Worm (Caenorhabditis elegans): ENCODE results near the gene srh-3.
"Not testable (repeated sequence)": the region's sequence is repeated elsewhere in the genome, so short reads cannot be mapped to it uniquely, and the experiment has no call there.

srh-3 gene

DNA sequence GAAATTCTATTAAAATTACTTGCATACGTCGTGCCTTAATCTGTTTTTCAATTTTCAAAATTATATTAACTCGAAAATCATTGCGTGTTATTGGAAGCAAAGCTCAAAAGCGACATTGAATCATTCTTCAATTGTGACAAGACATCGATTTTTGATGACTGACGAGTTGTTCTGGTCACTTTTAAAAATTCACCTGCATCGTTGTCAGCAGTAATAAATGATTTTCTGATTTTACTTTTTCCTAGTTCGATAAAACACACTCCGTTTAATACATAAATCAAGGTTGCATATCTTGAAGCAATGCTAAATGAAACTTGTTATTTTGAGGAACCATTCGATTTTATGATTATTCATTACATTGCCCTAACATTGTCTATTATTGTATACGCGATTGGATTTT, at the start of gene srh-3:
TSS of gene srh-3 (plus strand) at position 301 of the 400 bp plus-strand sequence.
- TF ChIP-seq unc-62 (GFP tag; optimal IDR thresholded peaks at IDR 0.05) = no peak

DNA sequence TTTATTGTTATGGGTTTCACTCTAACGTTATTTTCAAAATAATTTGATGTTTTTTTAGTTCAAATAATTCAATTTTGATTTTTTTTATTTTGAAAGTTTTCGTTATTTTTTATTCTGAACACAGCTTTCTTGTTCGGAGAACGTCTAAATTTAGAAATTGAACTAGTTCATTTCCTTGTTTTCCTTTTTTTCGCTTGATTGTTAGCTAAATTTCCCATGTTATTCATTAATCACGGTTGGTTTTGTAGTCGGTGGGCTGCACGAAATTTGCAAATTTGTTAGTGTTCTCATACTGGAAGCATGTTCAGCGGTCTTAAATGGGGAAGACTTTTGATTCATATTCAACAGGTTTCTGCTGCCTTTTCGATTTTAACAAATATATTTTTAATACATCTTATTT, 46.5 kb upstream of the srh-3 start, which contains the start of gene str-222:
TSS of gene str-222 (plus strand) at position 301 of the 400 bp plus-strand sequence.
- TF ChIP-seq unc-62 (GFP tag; optimal IDR thresholded peaks at IDR 0.05) = no peak

DNA sequence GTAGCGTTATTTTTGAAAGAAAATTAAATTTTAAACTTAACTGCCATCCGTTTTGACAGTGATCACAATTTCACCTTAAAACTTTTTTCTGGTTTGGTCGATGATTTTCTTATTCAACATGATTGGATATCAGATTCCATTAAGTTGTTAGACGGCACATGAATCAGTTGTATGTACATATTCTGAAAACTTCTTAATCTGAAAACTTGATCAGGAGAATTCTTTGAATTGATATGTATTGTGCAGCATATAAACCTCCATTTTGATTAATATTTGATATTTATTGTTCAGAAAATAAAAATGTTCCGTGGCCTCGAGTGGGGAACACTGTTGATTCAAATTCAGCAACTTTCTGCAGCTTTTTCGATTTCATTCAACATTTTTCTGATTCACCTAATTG, 42.4 kb upstream of the srh-3 start, which contains the start of gene str-221:
TSS of gene str-221 (plus strand) at position 301 of the 400 bp plus-strand sequence.
- no peak for TF ChIP-seq unc-62 (GFP tag; optimal IDR thresholded peaks at IDR 0.05)

DNA sequence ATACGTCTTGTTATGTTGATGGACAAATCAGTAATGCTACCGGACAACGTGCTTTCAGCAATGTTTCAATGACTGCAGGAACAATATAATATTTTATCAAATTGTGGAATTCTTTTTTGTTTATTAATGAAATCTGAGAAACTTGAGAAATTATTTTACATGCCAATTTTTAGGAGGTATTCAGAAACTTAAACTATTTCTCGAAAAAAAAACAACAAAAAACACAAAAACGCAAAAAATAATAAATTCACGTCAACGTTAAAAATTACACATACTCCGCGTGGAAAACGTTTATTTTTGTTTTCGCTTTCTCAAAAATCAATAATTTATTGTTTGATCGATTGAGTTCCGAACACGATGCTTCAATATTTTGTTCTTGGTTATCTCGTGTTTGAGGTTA, 40.2 kb upstream of the srh-3 start, which contains the start of gene Y46H3D.1:
TSS of gene Y46H3D.1 (plus strand) at position 301 of the 400 bp plus-strand sequence.
- TF ChIP-seq unc-62 (GFP tag; optimal IDR thresholded peaks at IDR 0.05) = no peak

DNA sequence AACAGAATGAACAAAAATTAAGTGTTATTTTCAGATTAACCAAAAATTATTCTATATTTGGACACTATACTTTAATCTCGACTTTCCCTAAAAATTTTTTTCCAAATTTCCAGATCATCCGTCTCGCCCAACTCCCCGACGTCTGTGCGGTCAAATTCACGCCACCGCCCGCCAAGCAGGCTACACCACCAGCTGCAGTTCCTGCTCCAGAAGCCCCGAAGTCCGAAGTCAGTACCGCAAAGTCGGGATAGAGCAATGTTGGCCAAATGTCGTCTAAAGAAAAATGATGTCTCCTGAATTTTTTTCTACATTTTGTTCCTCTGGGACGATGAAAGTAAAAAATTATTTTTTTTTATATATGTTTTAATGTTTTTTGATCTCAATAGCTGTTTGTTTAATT, 39.6 kb upstream of the srh-3 start:
- no peak for TF ChIP-seq unc-62 (GFP tag; optimal IDR thresholded peaks at IDR 0.05)

DNA sequence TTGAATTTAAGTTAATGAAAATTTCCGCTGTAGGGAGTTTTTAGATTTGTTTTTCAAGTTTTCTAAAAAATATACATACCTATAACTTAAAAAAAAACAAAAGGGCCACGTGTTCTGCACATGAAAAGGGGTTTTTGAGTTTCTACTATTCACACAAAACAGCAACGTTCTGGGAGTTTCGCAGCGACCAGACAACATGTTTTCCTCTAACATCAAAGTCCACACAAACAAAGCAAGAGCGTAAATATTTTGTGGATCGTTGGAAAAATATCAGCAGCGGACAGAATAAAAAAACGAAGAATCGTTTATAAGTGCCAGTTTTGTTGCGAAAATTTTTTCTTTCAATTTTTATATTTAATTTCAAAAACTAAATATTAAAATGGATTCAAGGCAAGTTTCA, 38.5 kb upstream of the srh-3 start, which contains the start of gene alh-2:
TSS of gene alh-2 (plus strand) at position 284 of the 400 bp plus-strand sequence.
- no peak for TF ChIP-seq unc-62 (GFP tag; optimal IDR thresholded peaks at IDR 0.05)

DNA sequence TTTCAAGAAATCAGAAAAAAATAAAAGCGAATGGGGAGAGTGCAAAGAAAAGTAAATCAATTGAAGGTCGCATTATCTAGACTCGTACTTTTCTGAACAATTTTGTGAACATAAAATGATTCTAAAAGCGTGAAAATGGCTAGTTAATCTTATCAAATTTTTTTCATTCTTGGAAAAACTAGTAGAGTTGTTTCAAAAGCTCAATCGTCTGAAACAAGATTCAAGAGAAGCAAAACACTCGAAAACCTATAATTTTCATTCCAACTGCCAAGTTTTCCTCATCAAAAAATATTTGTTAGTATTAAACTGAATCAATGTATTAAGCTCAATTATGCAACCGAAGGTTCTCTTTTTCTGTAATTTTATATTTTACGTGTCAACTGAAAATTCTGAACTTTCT, 34.4 kb upstream of the srh-3 start, which contains the start of gene irld-45:
TSS of gene irld-45 (plus strand) at position 301 of the 400 bp plus-strand sequence.
- no peak for TF ChIP-seq unc-62 (GFP tag; optimal IDR thresholded peaks at IDR 0.05)

DNA sequence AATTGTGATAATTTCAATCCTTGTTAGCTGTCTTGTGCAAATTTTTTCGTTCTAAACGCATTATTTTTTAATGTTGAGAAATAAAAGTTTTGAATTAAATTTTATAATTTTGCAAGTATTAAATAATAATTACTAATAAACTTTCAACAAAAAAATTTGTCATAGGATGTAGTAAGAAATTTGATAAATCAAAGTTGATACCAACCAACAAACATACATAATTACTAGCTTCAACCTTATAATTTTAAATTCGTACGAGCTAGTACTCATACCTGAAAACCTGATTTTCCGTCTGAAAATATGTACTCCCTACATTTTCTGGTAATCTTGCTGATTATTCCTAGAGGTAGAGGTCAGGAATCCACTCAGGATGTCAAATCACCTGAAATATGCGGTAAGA, 31.3 kb upstream of the srh-3 start, which contains the start of gene irld-44:
TSS of gene irld-44 (plus strand) at position 301 of the 400 bp plus-strand sequence.
- no peak for TF ChIP-seq unc-62 (GFP tag; optimal IDR thresholded peaks at IDR 0.05)

DNA sequence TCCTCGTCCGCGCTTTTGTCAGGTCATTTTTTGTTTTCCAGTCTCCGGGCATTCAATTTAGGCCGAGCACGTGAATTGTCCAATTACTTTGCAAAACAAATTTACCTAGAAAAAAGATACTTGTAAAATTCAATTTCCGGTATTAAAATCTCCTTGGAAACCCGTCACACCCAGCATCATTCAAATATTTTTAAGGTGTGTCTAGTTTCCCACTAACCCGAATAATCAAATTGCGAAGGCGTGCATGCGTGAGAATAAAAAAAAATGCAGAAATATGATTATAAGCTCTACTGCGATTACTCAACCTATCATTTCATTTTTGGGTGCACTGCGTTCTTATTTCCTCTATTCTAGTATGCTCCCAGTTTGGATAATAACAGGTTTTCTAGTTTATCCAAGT, 27.5 kb upstream of the srh-3 start, which contains the start of gene irld-11:
TSS of gene irld-11 (plus strand) at position 301 of the 400 bp plus-strand sequence.
- no peak for TF ChIP-seq unc-62 (GFP tag; optimal IDR thresholded peaks at IDR 0.05)

DNA sequence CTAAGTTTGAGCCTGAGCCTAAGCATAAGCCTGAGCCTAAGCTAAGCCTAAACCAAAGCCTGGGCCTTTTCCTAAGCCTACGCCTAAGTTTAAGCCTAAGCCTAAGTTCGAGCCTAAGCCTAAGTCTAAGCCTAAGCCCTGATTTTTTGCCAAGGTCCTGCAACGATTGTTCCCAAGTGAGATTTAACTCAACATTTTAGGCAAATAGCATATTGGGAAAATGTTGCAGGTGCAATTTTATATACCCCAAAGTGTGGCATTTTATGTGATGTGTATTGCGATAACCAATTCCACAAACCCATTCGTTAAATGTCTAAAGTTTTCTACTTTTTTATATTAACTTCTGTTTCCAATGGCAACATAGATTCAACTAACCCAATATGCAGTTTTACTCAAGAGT, 20.1 kb upstream of the srh-3 start, which contains the start of gene irld-40:
TSS of gene irld-40 (plus strand) at position 301 of the 400 bp plus-strand sequence.
- TF ChIP-seq unc-62 (GFP tag; optimal IDR thresholded peaks at IDR 0.05) = no peak

DNA sequence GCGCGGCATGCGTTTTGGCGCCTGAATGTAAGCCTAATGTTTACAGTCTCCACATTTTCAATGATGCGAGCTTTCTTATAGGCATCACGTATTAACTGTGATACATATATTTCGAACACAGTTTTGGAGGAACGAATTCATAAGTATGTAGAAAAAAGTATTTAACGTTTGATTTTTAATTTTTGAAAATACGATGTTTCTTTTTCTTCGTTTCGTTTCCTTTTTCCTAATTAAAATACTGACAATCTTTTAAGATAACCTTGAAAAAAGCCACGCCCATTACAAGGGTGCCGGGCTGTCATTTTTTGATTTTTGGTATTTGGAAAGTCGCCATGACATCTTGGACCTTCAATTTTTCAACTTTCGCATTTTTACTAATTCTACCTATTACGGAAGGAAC, 17.5 kb upstream of the srh-3 start, which contains the start of gene K04F1.9:
TSS of gene K04F1.9 (plus strand) at position 301 of the 400 bp plus-strand sequence.
- TF ChIP-seq unc-62 (GFP tag; optimal IDR thresholded peaks at IDR 0.05) = no peak

DNA sequence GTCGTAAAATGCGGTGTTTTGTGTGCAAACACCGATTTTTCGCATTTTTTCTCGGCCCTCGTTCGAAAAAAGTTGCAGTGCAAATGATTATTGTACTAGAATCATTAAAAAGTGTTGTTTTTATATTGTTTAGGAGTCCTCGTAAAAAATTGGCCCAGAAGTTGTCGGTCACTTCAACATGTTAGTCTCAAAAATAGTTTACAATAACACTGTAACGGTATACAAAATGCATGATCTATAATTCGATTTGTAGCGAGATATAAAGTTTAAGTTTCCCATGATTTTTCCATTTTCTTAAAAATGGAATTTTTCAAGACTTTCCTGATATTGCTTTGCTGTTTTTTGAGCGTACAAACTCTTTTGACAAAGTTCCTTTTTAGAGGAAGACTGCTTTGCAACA, 15.5 kb upstream of the srh-3 start, which contains the start of gene K04F1.8:
TSS of gene K04F1.8 (plus strand) at position 301 of the 400 bp plus-strand sequence.
- TF ChIP-seq unc-62 (GFP tag; optimal IDR thresholded peaks at IDR 0.05) = no peak

DNA sequence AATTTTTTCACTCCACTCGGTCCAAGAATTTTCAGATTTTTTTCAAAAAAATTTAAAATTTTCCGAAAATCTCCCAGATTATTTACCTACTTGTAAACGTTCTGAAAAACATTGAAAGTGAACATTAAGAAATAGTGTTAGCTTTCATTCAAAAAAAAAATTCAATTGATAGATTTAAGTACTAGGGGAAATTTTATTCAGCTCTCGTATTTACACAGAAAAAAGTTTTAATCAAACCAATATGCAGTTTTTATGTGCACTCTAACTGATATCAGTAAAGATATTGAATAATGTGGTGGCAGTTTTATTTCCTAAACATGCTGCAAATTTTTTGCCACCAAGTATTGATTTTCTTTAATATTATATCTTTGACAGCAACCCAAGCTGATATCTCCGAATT, 14.2 kb upstream of the srh-3 start, which contains the start of gene irld-42:
TSS of gene irld-42 (plus strand) at position 301 of the 400 bp plus-strand sequence.
- TF ChIP-seq unc-62 (GFP tag; optimal IDR thresholded peaks at IDR 0.05) = no peak

DNA sequence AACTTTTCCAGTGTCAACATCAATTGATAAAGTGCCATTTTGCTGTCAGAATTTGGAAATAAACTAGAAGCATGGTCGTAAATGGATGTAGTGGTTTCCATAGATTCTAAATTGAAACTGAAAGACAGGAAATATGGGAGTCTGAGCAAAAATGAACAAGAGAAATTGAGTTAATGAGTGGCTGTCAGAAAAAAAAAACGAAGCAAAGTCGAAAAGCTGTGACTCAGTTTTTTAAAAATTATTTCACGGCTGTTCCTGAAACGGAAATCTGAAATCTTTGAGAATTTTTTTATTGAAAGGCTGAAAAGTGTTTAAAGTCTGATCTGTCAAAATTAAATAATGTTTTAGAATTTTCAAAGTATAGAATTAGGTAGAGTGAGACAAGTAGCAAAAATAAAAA, 4.2 kb upstream of the srh-3 start, which contains the start of gene srw-98:
TSS of gene srw-98 (minus strand) at position 101 of the 400 bp plus-strand sequence.
- no peak for TF ChIP-seq unc-62 (GFP tag; optimal IDR thresholded peaks at IDR 0.05)

DNA sequence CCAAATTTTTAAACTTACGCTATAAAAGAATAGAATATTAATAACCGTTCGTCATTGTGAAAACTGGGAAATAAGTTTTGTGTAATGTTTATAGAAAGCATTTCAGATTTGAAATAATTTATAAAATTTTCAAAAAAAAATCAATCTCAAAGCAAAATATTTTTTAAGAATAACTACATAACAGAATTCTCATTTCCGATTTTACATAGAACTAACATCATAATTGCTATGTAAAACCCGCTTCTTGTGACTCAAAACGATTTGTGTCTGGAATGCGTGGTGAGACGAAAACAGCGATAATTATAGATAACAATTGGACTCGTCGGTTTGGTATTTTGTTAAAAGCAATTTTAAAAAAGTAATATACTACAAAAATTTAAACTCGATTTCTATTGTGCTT, 1.6 kb upstream of the srh-3 start, which contains the start of gene srw-91:
TSS of gene srw-91 (minus strand) at position 101 of the 400 bp plus-strand sequence.
- no peak for TF ChIP-seq unc-62 (GFP tag; optimal IDR thresholded peaks at IDR 0.05)

DNA sequence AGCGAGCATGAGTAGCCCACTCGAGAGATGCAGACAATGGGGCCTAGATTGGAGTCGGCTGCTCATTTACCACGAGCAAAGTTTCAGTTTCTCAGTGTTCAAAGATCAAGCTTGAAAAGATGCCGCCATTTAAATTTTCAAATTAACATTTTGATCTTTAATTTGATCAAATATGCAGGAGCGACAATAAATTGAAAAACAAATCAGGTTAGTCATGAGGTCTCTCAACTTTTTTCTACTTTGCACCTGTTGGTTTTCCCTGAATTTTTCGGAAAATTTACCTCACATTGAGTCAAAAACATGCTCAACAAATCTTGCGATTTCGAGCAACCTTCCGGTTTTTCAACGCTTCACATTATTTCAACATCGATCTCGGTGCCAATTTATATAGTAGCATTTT, 2.9 kb downstream of the srh-3 start, which contains the start of gene srh-5:
TSS of gene srh-5 (plus strand) at position 301 of the 400 bp plus-strand sequence.
- TF ChIP-seq unc-62 (GFP tag; optimal IDR thresholded peaks at IDR 0.05) = no peak

DNA sequence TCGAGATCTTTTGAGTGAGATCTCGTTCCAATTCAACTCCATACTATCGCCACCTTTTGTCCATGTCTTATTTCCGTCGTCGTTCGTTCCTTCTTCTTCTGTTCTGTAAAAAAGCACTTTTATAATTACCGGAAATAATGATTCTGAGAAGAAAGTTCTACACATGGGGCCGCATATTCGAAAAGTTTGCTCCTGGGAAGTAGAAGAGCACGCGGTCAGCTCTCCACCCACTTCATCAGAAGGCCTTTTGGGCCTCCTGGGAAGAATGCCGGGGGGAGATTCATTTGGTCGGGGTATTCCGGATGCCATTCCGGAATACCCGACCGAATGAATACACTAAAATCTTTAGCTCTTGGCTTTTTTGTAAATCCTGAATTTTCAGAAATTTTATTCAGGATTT, 10.1 kb downstream of the srh-3 start, which contains the start of gene Y46H3C.5:
TSS of gene Y46H3C.5 (minus strand) at position 2 of the 400 bp plus-strand sequence.
- not testable (repeated sequence) for TF ChIP-seq unc-62 (GFP tag; optimal IDR thresholded peaks at IDR 0.05)

Data from whole organism, dauer.